Worm (Caenorhabditis elegans) whole organism, L1 larva: ENCODE data around the gene ksr-1.

Source experiments
- C34B4.2 ChIP-seq: sonication (generic microtip); optimal IDR thresholded peaks from 2 replicates; lab custom pipeline; 2017; ENCODE audit warnings: mild to moderate bottlenecking, missing genetic modification characterization, missing compliant biosample characterization
- alr-1 ChIP-seq: fragments of 200-800 bp; sonication (Bioruptor generic); optimal IDR thresholded peaks from 2 replicates; lab custom pipeline; 2018; ENCODE audit warnings: borderline replicate concordance, mild to moderate bottlenecking, missing genetic modification characterization, missing compliant biosample characterization
- ama-1 ChIP-seq: fragments of 150-350 bp; optimal IDR thresholded peaks from 2 replicates; lab custom pipeline; 2014
- blmp-1 ChIP-seq: fragments of 150-350 bp; optimal IDR thresholded peaks from 2 replicates; lab custom pipeline; 2014; ENCODE audit warnings: missing biosample characterization, missing genetic modification characterization
- ceh-63 ChIP-seq: fragments of 200-800 bp; sonication (Bioruptor generic); optimal IDR thresholded peaks from 2 replicates; lab custom pipeline; 2018; ENCODE audit warnings: mild to moderate bottlenecking, missing genetic modification characterization, missing compliant biosample characterization
- ceh-82 ChIP-seq, 3 experiments: fragments of 150-350 bp in 1 of 3; sonication (generic microtip) in 2 of 3; optimal IDR thresholded peaks; 2 replicates each; lab custom pipeline; 2014 to 2017; ENCODE audit warnings: missing biosample characterization in 3 of 3, missing genetic modification characterization in 3 of 3
- dpl-1 ChIP-seq, 3 experiments: fragments of 150-350 bp in 2 of 3; sonication (generic microtip) in 1 of 3; optimal IDR thresholded peaks; 2 replicates each; lab custom pipeline; 2014 to 2017; ENCODE audit warnings: missing biosample characterization in 3 of 3, missing genetic modification characterization in 3 of 3, missing genetic modification reagents in 3 of 3
- efl-3 ChIP-seq: fragments of 200-800 bp; sonication (Bioruptor generic); optimal IDR thresholded peaks from 2 replicates; lab custom pipeline; 2018; ENCODE audit warnings: mild to moderate bottlenecking, missing genetic modification characterization, missing compliant biosample characterization
- elt-2 ChIP-seq: sonication (generic microtip); optimal IDR thresholded peaks from 2 replicates; lab custom pipeline; 2016; ENCODE audit warnings: missing genetic modification characterization, mild to moderate bottlenecking, inconsistent platforms, missing compliant biosample characterization, missing genetic modification reagents
- fkh-10 ChIP-seq: sonication (generic microtip); optimal IDR thresholded peaks from 2 replicates; lab custom pipeline; 2017; ENCODE audit warnings: missing biosample characterization, missing genetic modification reagents, missing genetic modification characterization
- fos-1 ChIP-seq: fragments of 150-350 bp; optimal IDR thresholded peaks from 2 replicates; lab custom pipeline; 2014; ENCODE audit warnings: missing biosample characterization, missing genetic modification characterization
- grh-1 ChIP-seq: fragments of 200-800 bp; sonication (Bioruptor generic); IDR thresholded peaks from 2 replicates; pipeline ENCODE4 v1.3.6; 2022; ENCODE audit warnings: missing genetic modification reagents, missing genetic modification characterization, missing compliant biosample characterization
- hpl-2 ChIP-seq: fragments of 150-350 bp; optimal IDR thresholded peaks from 2 replicates; lab custom pipeline; 2014; ENCODE audit warnings: missing biosample characterization, missing genetic modification reagents, missing genetic modification characterization
- irx-1 ChIP-seq: sonication (generic microtip); optimal IDR thresholded peaks from 2 replicates; lab custom pipeline; 2016; ENCODE audit warnings: missing genetic modification characterization, missing compliant biosample characterization
- jun-1 ChIP-seq: fragments of 150-350 bp; optimal IDR thresholded peaks from 2 replicates; lab custom pipeline; 2014; ENCODE audit warnings: missing biosample characterization, missing genetic modification reagents, missing genetic modification characterization
- lin-14 ChIP-seq: fragments of 200-800 bp; sonication (Bioruptor generic); optimal IDR thresholded peaks from 2 replicates; lab custom pipeline; 2018; ENCODE audit warnings: mild to moderate bottlenecking, missing genetic modification characterization, moderate library complexity, missing compliant biosample characterization
- lin-15B ChIP-seq: fragments of 150-350 bp; sonication (generic microtip); optimal IDR thresholded peaks from 3 replicates; lab custom pipeline; 2014; ENCODE audit warnings: missing biosample characterization, missing genetic modification characterization
- lin-35 ChIP-seq, 2 experiments: fragments of 150-350 bp; optimal IDR thresholded peaks; 2 replicates each; lab custom pipeline; 2014; ENCODE audit warnings: missing biosample characterization in 2 of 2, missing genetic modification characterization in 2 of 2, missing genetic modification reagents in 2 of 2
- lin-39 ChIP-seq: fragments of 150-350 bp; optimal IDR thresholded peaks from 2 replicates; lab custom pipeline; 2014; ENCODE audit warnings: missing biosample characterization, missing genetic modification reagents, missing genetic modification characterization
- mab-9 ChIP-seq: fragments of 200-800 bp; sonication (Bioruptor generic); IDR thresholded peaks from 2 replicates; pipeline ENCODE4 v1.3.6; 2022; ENCODE audit warnings: missing genetic modification reagents, missing genetic modification characterization, missing compliant biosample characterization
- mdl-1 ChIP-seq, 2 experiments: fragments of 150-350 bp; optimal IDR thresholded peaks; 2 replicates each; lab custom pipeline; 2014 to 2017; ENCODE audit warnings: missing biosample characterization in 2 of 2, missing genetic modification characterization in 2 of 2, inconsistent platforms in 1 of 2
- mef-2 ChIP-seq: fragments of 150-350 bp; optimal IDR thresholded peaks from 2 replicates; lab custom pipeline; 2014; ENCODE audit warnings: missing biosample characterization, missing genetic modification characterization
- nhr-12 ChIP-seq: sonication (generic microtip); optimal IDR thresholded peaks from 2 replicates; lab custom pipeline; 2017; ENCODE audit warnings: missing biosample characterization, missing genetic modification characterization
- nhr-20 ChIP-seq: sonication (generic microtip); optimal IDR thresholded peaks from 2 replicates; lab custom pipeline; 2016; ENCODE audit warnings: mild to moderate bottlenecking, missing genetic modification characterization, missing compliant biosample characterization
- nhr-28 ChIP-seq: fragments of 150-350 bp; optimal IDR thresholded peaks from 2 replicates; lab custom pipeline; 2014; ENCODE audit warnings: missing biosample characterization, missing genetic modification characterization
- nhr-71 ChIP-seq: sonication (generic microtip); optimal IDR thresholded peaks from 2 replicates; lab custom pipeline; 2016; ENCODE audit warnings: mild to moderate bottlenecking, missing genetic modification characterization, moderate library complexity, missing compliant biosample characterization
- nhr-77 ChIP-seq: fragments of 150-350 bp; optimal IDR thresholded peaks from 2 replicates; lab custom pipeline; 2014; ENCODE audit warnings: missing biosample characterization, missing genetic modification characterization
- pag-3 ChIP-seq: sonication (generic microtip); optimal IDR thresholded peaks from 2 replicates; lab custom pipeline; 2017; ENCODE audit warnings: missing genetic modification characterization, mild to moderate bottlenecking, missing compliant biosample characterization, antibody characterized with exemption, borderline replicate concordance; ENCODE audit not compliant: insufficient read depth
- pax-3 ChIP-seq: fragments of 200-800 bp; sonication (Bioruptor generic); optimal IDR thresholded peaks from 2 replicates; lab custom pipeline; 2018; ENCODE audit warnings: mild to moderate bottlenecking, missing genetic modification characterization, moderate library complexity, missing compliant biosample characterization
- pqm-1 ChIP-seq: sonication (generic microtip); optimal IDR thresholded peaks from 3 replicates; lab custom pipeline; 2017; ENCODE audit warnings: missing biosample characterization, missing genetic modification characterization
- rnt-1 ChIP-seq: sonication (generic microtip); optimal IDR thresholded peaks from 2 replicates; lab custom pipeline; 2016; ENCODE audit warnings: mild to moderate bottlenecking, missing genetic modification characterization, moderate library complexity, missing compliant biosample characterization
- skn-1 ChIP-seq: fragments of 150-350 bp; optimal IDR thresholded peaks from 2 replicates; lab custom pipeline; 2014; ENCODE audit warnings: missing biosample characterization, missing genetic modification characterization
- sox-4 ChIP-seq: sonication (generic microtip); optimal IDR thresholded peaks from 2 replicates; lab custom pipeline; 2016; ENCODE audit warnings: missing genetic modification characterization, missing compliant biosample characterization
- sup-37 ChIP-seq: fragments of 200-800 bp; sonication (Bioruptor generic); optimal IDR thresholded peaks from 2 replicates; lab custom pipeline; 2018; ENCODE audit warnings: mild to moderate bottlenecking, missing genetic modification characterization, missing compliant biosample characterization
- swsn-7 ChIP-seq: sonication (generic microtip); optimal IDR thresholded peaks from 2 replicates; lab custom pipeline; 2016; ENCODE audit warnings: missing genetic modification characterization, missing compliant biosample characterization
- tbx-2 ChIP-seq: sonication (generic microtip); optimal IDR thresholded peaks from 2 replicates; lab custom pipeline; 2016; ENCODE audit warnings: missing genetic modification characterization, missing compliant biosample characterization
- tlp-1 ChIP-seq: fragments of 150-350 bp; optimal IDR thresholded peaks from 2 replicates; lab custom pipeline; 2014; ENCODE audit warnings: missing biosample characterization, missing genetic modification characterization
- unc-130 ChIP-seq: fragments of 150-350 bp; optimal IDR thresholded peaks from 2 replicates; lab custom pipeline; 2017; ENCODE audit warnings: missing biosample characterization, missing genetic modification characterization, inconsistent platforms
- unc-30 ChIP-seq: sonication (generic microtip); optimal IDR thresholded peaks from 2 replicates; lab custom pipeline; 2017; ENCODE audit warnings: missing biosample characterization, missing genetic modification characterization
- unc-62 ChIP-seq: fragments of 150-350 bp; optimal IDR thresholded peaks from 2 replicates; lab custom pipeline; 2014; ENCODE audit warnings: missing biosample characterization, missing genetic modification reagents, missing genetic modification characterization
- unc-86 ChIP-seq: sonication (generic microtip); optimal IDR thresholded peaks from 2 replicates; lab custom pipeline; 2016; ENCODE audit warnings: missing genetic modification characterization, missing compliant biosample characterization
- unc-98 ChIP-seq: fragments of 200-800 bp; sonication (Bioruptor generic); IDR thresholded peaks from 2 replicates; pipeline ENCODE4 v1.3.6; 2022; ENCODE audit warnings: missing genetic modification characterization, missing compliant biosample characterization
- xbp-1 ChIP-seq: sonication (generic microtip); optimal IDR thresholded peaks from 2 replicates; lab custom pipeline; 2016; ENCODE audit warnings: missing genetic modification characterization, missing compliant biosample characterization
- zag-1 ChIP-seq: fragments of 150-350 bp; optimal IDR thresholded peaks from 2 replicates; lab custom pipeline; 2014; ENCODE audit warnings: missing biosample characterization, missing genetic modification characterization
- ztf-11 ChIP-seq, 2 experiments: sonication (generic microtip); optimal IDR thresholded peaks; 2 replicates each; lab custom pipeline; 2016 to 2017; ENCODE audit warnings: missing genetic modification characterization in 2 of 2, missing biosample characterization in 1 of 2, missing compliant biosample characterization in 1 of 2
- ztf-4 ChIP-seq: fragments of 150-350 bp; optimal IDR thresholded peaks from 2 replicates; lab custom pipeline; 2014; ENCODE audit warnings: missing biosample characterization, missing genetic modification characterization

ksr-1 gene

DNA sequence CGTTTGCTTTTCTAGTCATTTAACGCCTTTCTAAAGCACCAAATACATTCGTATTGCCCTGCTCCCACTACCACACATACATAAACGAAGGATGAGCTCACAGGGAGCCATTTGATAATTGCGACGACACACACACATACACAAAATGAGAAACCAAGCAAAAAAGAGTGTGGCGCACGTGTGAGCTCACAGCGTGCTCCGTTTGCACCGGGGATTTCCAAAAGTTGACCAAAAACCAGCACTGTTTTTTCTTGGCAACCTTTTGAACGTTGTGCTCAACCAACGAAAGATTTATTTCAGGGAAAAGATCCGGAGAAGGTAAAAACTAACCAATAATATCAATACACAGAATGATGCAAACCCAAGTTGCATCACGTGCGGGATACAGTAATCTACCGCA lies at the start of gene ksr-1:
Gene ksr-1, plus strand, starts transcription at position 301 of the 400 bp plus-strand sequence.
- TF ChIP-seq sox-4 (tag; lab: Kevin White, UChicago) (no peak), irx-1 (no peak), alr-1 (tag; lab: Kevin White, UChicago) (no peak)

- TF ChIP-seq ztf-4 (tag; lab: Kevin White, UChicago): no peak
- no peak for TF ChIP-seq nhr-77 (tag; lab: Kevin White, UChicago)
- TF ChIP-seq pax-3: no peak
- TF ChIP-seq fos-1: no peak
- no peak for TF ChIP-seq zag-1 (tag; lab: Kevin White, UChicago)
- TF ChIP-seq swsn-7 (tag; lab: Kevin White, UChicago): no peak
- no peak for TF ChIP-seq hpl-2 (GFP tag; lab: Kevin White, UChicago)
- no peak for TF ChIP-seq jun-1 (tag; lab: Kevin White, UChicago)
- no peak for TF ChIP-seq mdl-1 (tag; optimal IDR thresholded peaks at IDR 0.05; lab: Kevin White, UChicago)
- TF ChIP-seq tlp-1 (tag; lab: Kevin White, UChicago): no peak
- no peak for TF ChIP-seq nhr-12 (tag; lab: Kevin White, UChicago)
- no peak for TF ChIP-seq sup-37 (GFP tag; lab: Kevin White, UChicago)
- TF ChIP-seq nhr-71 (tag; lab: Kevin White, UChicago): no peak
- TF ChIP-seq lin-39: no peak
Observed at ce11 chrX:8229221-8229620, 45.7 kb upstream of the ksr-1 start.

DNA sequence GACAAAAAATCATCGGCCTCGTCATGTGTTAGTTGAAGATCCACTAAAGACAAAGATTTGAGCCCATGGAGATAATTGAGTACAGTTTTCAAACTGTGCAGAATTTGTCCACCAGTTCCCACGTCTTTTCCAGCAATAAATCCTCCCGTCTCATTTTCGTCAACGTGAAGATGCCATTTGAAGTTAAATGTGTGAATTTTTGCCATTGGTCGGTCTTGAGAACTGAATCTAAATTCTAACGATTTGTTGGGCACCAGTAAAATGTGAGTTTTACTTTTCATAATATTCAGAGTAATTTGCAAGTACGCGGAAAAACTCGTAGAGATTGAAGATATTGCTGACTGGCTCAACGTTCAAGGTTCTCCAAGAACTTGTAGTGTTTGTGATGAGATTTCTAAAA lies 44.4 kb upstream of the ksr-1 start:
- TF ChIP-seq nhr-28 (tag; lab: Kevin White, UChicago) (no peak), mef-2 (tag; lab: Kevin White, UChicago) (no peak), grh-1 (GFP tag; lab: Robert Waterston, UW) (no peak), nhr-12 (tag; lab: Kevin White, UChicago) (no peak), pax-3 (no peak)

- no peak for TF ChIP-seq pag-3 (tag; lab: Kevin White, UChicago)
- no peak for TF ChIP-seq ztf-11 (tag; optimal IDR thresholded peaks at IDR 0.05; lab: Kevin White, UChicago)
- TF ChIP-seq lin-14 (GFP tag; lab: Kevin White, UChicago): peak; percentile 99
- no peak for TF ChIP-seq ceh-63 (GFP tag; lab: Kevin White, UChicago)
- peak; percentile 95 for TF ChIP-seq tbx-2 (tag; lab: Kevin White, UChicago)
- TF ChIP-seq unc-86: peak; percentile 47
- TF ChIP-seq unc-30: no peak
- no peak for TF ChIP-seq zag-1 (tag; lab: Kevin White, UChicago)
- peak; percentile 81 for TF ChIP-seq elt-2 (tag; lab: Kevin White, UChicago)
- peak; percentile 65 for TF ChIP-seq ztf-4 (tag; lab: Kevin White, UChicago)
- TF ChIP-seq efl-3 (GFP tag; lab: Kevin White, UChicago): no peak
- no peak for TF ChIP-seq lin-15B (tag; lab: Kevin White, UChicago)
- no peak for TF ChIP-seq unc-98 (GFP tag; lab: Robert Waterston, UW)
- no peak for TF ChIP-seq unc-62 (GFP tag; lab: Kevin White, UChicago)
- peak; percentile 14 for TF ChIP-seq fkh-10 (GFP tag; lab: Kevin White, UChicago)
- TF ChIP-seq C34B4.2: no peak
- peak; percentile 69 for TF ChIP-seq nhr-77 (tag; lab: Kevin White, UChicago)
- peak; percentile 86 for TF ChIP-seq irx-1
- peak; percentile 91 for TF ChIP-seq rnt-1 (tag; lab: Kevin White, UChicago)
- peak; percentile 25 to 55 (median 40) for TF ChIP-seq dpl-1 (GFP tag; optimal IDR thresholded peaks at IDR 0.05; lab: Kevin White, UChicago)
- peak; percentile 83 for TF ChIP-seq grh-1 (GFP tag; lab: Robert Waterston, UW)
- peak; percentile 98 for TF ChIP-seq nhr-20 (tag; lab: Kevin White, UChicago)
- peak; percentile 85 for TF ChIP-seq mef-2 (tag; lab: Kevin White, UChicago)
- peak; percentile 88 for TF ChIP-seq swsn-7 (tag; lab: Kevin White, UChicago)
- TF ChIP-seq ceh-82 (tag; optimal IDR thresholded peaks at IDR 0.05; lab: Kevin White, UChicago): peak; percentile 13 to 53 (median 26)
- TF ChIP-seq ama-1: peak; percentile 77
- TF ChIP-seq skn-1 (tag; lab: Kevin White, UChicago): peak; percentile 62
- TF ChIP-seq xbp-1 (tag; lab: Kevin White, UChicago): peak; percentile 77
- no peak for TF ChIP-seq pqm-1 (tag; lab: Kevin White, UChicago)
- TF ChIP-seq mab-9 (GFP tag; lab: Robert Waterston, UW): peak; percentile 51
- TF ChIP-seq blmp-1 (tag; lab: Kevin White, UChicago): peak; percentile 93
- peak; percentile 62 to 89 for TF ChIP-seq lin-35 (GFP tag; optimal IDR thresholded peaks at IDR 0.05; lab: Kevin White, UChicago)
- TF ChIP-seq tlp-1 (tag; lab: Kevin White, UChicago): no peak
- TF ChIP-seq unc-130 (tag; lab: Kevin White, UChicago): peak; percentile 91
- TF ChIP-seq nhr-28 (tag; lab: Kevin White, UChicago): no peak
Observed at ce11 chrX:8231858-8232257, 43.1 kb upstream of the ksr-1 start, which contains the start of gene K02A6.3. Gene K02A6.3, minus strand, starts transcription at chrX:8231931.
